Worm (Caenorhabditis elegans) whole organism, mixed stage, embryonic: ENCODE results near the gene arrd-19.

Experiments
- elt-3 ChIP-seq: fragments of 150-350 bp; optimal IDR thresholded peaks from 2 replicates; lab custom pipeline; 2014; ENCODE audit warnings: missing biosample characterization, missing genetic modification characterization
- hlh-1 ChIP-seq: fragments of 150-350 bp; optimal IDR thresholded peaks from 2 replicates; lab custom pipeline; 2014; ENCODE audit warnings: missing biosample characterization, missing genetic modification reagents, missing genetic modification characterization
- snpc-4 ChIP-seq: fragments of 150-350 bp; optimal IDR thresholded peaks from 2 replicates; lab custom pipeline; 2014; ENCODE audit warnings: missing biosample characterization, missing genetic modification characterization
- unc-39 ChIP-seq: fragments of 150-350 bp; optimal IDR thresholded peaks from 2 replicates; lab custom pipeline; 2014; ENCODE audit warnings: missing biosample characterization, missing genetic modification characterization
- unc-62 ChIP-seq: fragments of 150-350 bp; optimal IDR thresholded peaks from 2 replicates; lab custom pipeline; 2014; ENCODE audit warnings: missing biosample characterization, missing genetic modification reagents, missing genetic modification characterization
- ztf-11 ChIP-seq: fragments of 150-350 bp; optimal IDR thresholded peaks from 2 replicates; lab custom pipeline; 2014; ENCODE audit warnings: missing biosample characterization, missing genetic modification characterization

- no peak for TF ChIP-seq elt-3 (tag; lab: Kevin White, UChicago)
- TF ChIP-seq unc-39: no peak
- no peak for TF ChIP-seq ztf-11
- TF ChIP-seq unc-62: no peak
- no peak for TF ChIP-seq hlh-1 (tag; lab: Kevin White, UChicago)
- no peak for TF ChIP-seq snpc-4 (tag; lab: Kevin White, UChicago)
These were observed 34.6 kb upstream of the arrd-19 start, which contains the start of gene C17B7.15 for ce11 chrV:3349877-3350276.
